Worm (Caenorhabditis elegans): ENCODE results near the gene sri-18.

- TF ChIP-seq hlh-26 (GFP tag; conservative IDR thresholded peaks at IDR 0.05) (no peak), F57A8.1 (GFP tag; optimal IDR thresholded peaks at IDR 0.05) (no peak), ceh-91 (GFP tag; IDR thresholded peaks at IDR 0.05) (no peak), pha-4 (tag; optimal IDR thresholded peaks at IDR 0.05) (no peak), nhr-27 (tag; optimal IDR thresholded peaks at IDR 0.05) (no peak), ccch-3 (GFP tag; optimal IDR thresholded peaks at IDR 0.05) (no peak), ama-1 (optimal IDR thresholded peaks at IDR 0.05) (no peak), ama-1 (GFP tag; optimal IDR thresholded peaks at IDR 0.05) (no peak), Y56A3A.18 (GFP tag; IDR thresholded peaks at IDR 0.05) (no peak)
Measured at ce11 chrV:10287260-10287659, 26.9 kb upstream of the sri-18 start, which contains the start of gene B0024.3.
